Fruit fly (Drosophila melanogaster): ENCODE results near the gene CG33770.
"Not testable (repeated sequence)": the region's sequence is repeated elsewhere in the genome, so short reads cannot be mapped to it uniquely, and the experiment has no call there.

CG33770 gene

dm6 chr3L:22670174-22670573 is 21.7 kb downstream of the CG33770 start:
- TF ChIP-seq CG6276 (GFP tag; optimal IDR thresholded peaks at IDR 0.05): no peak

DNA sequence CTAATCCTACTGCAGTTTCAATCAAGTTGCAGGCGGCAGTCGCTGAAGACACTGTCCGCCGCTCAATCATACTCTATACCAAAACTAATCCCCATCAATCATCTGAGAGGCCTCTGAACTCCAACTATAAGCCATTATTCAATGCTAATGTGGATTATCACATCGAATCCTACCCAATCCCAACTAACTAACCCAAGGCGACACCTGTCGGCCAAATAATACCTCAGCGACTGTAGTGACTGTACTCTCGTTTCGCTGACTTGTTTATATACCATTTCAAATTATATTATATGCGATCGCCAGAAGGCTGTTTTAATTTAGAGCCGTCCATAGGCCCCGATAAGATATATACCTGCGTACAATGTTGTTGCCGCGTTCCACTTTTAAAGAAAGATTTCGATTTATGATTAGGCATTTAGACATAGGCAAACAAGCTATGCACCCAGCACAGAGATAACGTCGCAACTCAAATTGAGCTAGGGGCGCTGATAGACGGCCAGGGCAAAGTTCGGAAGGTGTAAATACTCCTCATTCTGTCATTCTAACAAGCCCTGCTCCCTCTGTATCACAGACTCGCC is 23.3 kb downstream of the CG33770 start:
- TF ChIP-seq fkh (GFP tag; optimal IDR thresholded peaks at IDR 0.05) (peak; percentile 55), eg (GFP tag; IDR thresholded peaks at IDR 0.05) (no peak)

dm6 chr3L:22680932-22681331 is 32.5 kb downstream of the CG33770 start:
- TF ChIP-seq Eip93F (GFP tag; optimal IDR thresholded peaks at IDR 0.05): no peak
- no peak for TF ChIP-seq CG8119 (GFP tag; IDR thresholded peaks at IDR 0.05)
- peak; percentile 61 for TF ChIP-seq CG3032 (tag; optimal IDR thresholded peaks at IDR 0.05)
- TF ChIP-seq salr (GFP tag; optimal IDR thresholded peaks at IDR 0.05): no peak
- TF ChIP-seq CG7368 (GFP tag; optimal IDR thresholded peaks at IDR 0.05): no peak
- no peak for TF ChIP-seq CG6808 (GFP tag; optimal IDR thresholded peaks at IDR 0.05)

dm6 chr3L:22686987-22687386 is 38.5 kb downstream of the CG33770 start, which contains the start of the genes CG14455 and CG14456:
Gene CG14455, minus strand, starts transcription at chr3L:22687087.
Gene CG14456, plus strand, starts transcription at chr3L:22687222.
- TF ChIP-seq vri (GFP tag; optimal IDR thresholded peaks at IDR 0.05): no peak

DNA sequence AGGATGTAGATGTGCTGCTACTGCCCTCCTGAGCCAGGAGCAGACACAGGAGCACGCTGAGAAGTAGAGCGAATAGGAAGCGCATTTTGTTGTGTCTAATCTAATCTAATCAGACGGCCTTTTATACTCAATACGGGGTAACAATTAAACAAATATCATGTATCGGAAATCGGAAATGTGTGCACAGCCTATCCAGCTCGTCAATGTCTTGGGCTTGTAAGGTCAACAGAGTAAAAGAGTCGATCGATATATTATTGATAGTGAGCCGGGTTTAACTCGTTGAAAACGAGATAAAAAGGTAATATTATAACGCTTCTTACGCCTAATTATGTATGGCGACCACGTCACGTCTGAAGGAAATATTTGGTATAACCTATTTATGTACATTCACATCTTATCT is 44.0 kb downstream of the CG33770 start, which contains the start of gene CG14454:
TSS of gene CG14454 (minus strand) at position 101 of the 400 bp plus-strand sequence.
- not testable (repeated sequence) for TF ChIP-seq vri (GFP tag; optimal IDR thresholded peaks at IDR 0.05); dsx (GFP tag; optimal IDR thresholded peaks at IDR 0.05; ENCODE audit: poor library complexity, severe bottlenecking); CG32006 (GFP tag; optimal IDR thresholded peaks at IDR 0.05)

DNA sequence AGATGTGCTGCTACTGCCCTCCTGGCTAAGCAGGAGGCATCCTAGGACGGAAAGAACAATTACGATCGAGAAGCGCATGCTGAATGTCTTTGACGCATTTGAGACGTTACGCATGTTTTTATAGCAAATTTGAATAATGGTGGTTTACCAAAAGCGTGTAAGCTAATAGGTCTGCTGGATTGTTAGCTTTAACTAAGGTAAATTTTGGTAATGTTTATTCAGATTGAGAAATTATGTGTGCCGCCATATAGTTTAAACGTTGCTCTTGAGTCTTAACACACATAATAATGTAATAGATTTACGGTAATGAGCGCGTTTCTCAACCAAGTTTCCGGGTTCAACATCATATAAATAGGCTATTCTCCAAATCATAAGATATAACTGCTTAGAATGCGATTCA is 45.2 kb downstream of the CG33770 start, which contains the start of the genes CG12546 and CG14453:
TSS of gene CG12546 (minus strand) at position 101 of the 400 bp plus-strand sequence.
TSS of gene CG14453 (plus strand) at position 372 of the 400 bp plus-strand sequence.
- no peak for TF ChIP-seq cyc (GFP tag; optimal IDR thresholded peaks at IDR 0.05)
- no peak for TF ChIP-seq CG7368 (GFP tag; optimal IDR thresholded peaks at IDR 0.05)
- no peak for TF ChIP-seq CG32006 (GFP tag; optimal IDR thresholded peaks at IDR 0.05)
- no peak for TF ChIP-seq Met (GFP tag; optimal IDR thresholded peaks at IDR 0.05)
- no peak for TF ChIP-seq CG8632 (GFP tag; optimal IDR thresholded peaks at IDR 0.05)
- TF ChIP-seq eg (GFP tag; IDR thresholded peaks at IDR 0.05): no peak
- no peak for TF ChIP-seq Eip93F (GFP tag; optimal IDR thresholded peaks at IDR 0.05)
- no peak for TF ChIP-seq CG9139 (GFP tag; optimal IDR thresholded peaks at IDR 0.05)
- TF ChIP-seq lz (GFP tag; optimal IDR thresholded peaks at IDR 0.05): no peak
- TF ChIP-seq Hr39 (GFP tag; optimal IDR thresholded peaks at IDR 0.05): no peak

- TF ChIP-seq CG6163 (GFP tag; IDR thresholded peaks at IDR 0.05) (no peak), lz (GFP tag; optimal IDR thresholded peaks at IDR 0.05) (no peak), Smox (GFP tag; optimal IDR thresholded peaks at IDR 0.05) (no peak), topi (GFP tag; optimal IDR thresholded peaks at IDR 0.05) (no peak), Hr4 (GFP tag; optimal IDR thresholded peaks at IDR 0.05) (no peak), net (GFP tag; optimal IDR thresholded peaks at IDR 0.05) (no peak), Hr38 (GFP tag; optimal IDR thresholded peaks at IDR 0.05) (no peak), CG32006 (GFP tag; optimal IDR thresholded peaks at IDR 0.05) (no peak), Gug (GFP tag; IDR thresholded peaks at IDR 0.05) (no peak)
Observed at dm6 chr3L:22695653-22696052, 47.2 kb downstream of the CG33770 start, which contains the start of gene CG14452. Gene CG14452, plus strand, starts transcription at chr3L:22695953.

dm6 chr3L:22696930-22697329 is 48.5 kb downstream of the CG33770 start, which contains the start of gene CG32453:
Gene CG32453, plus strand, starts transcription at chr3L:22697230.
- TF ChIP-seq CG31627, CG7368, salr (GFP tag; optimal IDR thresholded peaks at IDR 0.05): not testable (repeated sequence)

Measured in whole organism, prepupa.